Worm (Caenorhabditis elegans): ENCODE results near the gene ZK632.14.
A peak's percentile ranks its signal among the peaks of the same experiment; 100 is the strongest.

Gene ZK632.14

DNA sequence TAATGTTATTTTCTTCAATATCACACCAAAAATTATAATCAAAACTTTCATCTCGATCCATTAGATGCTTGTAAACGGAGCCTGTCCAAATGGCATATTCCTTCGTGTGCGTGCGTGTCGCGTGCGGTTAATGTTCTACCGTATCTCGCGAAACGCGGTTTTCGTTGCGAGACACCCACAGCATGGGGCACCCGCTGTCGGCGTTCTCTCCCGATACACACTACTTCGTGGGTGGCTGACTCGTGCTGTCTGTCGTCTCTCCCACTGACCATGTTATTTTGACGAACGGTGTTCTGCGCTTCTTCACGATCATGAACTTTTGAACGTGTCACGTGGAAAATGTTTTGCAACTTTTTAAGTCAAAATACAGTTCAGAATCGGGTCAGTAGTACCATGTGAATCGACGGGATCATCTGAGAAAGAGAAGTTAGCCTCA, 47.8 kb upstream of the ZK632.14 start:
- TF ChIP-seq snpc-3.4 (tag; optimal IDR thresholded peaks at IDR 0.05) (peak; percentile 55), rec-8 (tag; optimal IDR thresholded peaks at IDR 0.05) (no peak), akir-1 (GFP tag; optimal IDR thresholded peaks at IDR 0.05) (peak; percentile 92), aptf-2 (GFP tag; conservative IDR thresholded peaks at IDR 0.05) (0 out of 2 replicates have a peak, but pooled peaks have one; percentile 40), F22D6.2 (tag; optimal IDR thresholded peaks at IDR 0.05) (peak; percentile 89), nfya-2 (GFP tag; IDR thresholded peaks at IDR 0.05) (0 out of 2 replicates have a peak, but pooled peaks have one; percentile 87), snpc-1.1 (tag; optimal IDR thresholded peaks at IDR 0.05; ENCODE audit: insufficient read depth) (no peak), madf-8 (GFP tag; conservative IDR thresholded peaks at IDR 0.05) (no peak), F49E8.2 (tag; optimal IDR thresholded peaks at IDR 0.05; ENCODE audit: insufficient read depth) (no peak), ztf-18 (tag; optimal IDR thresholded peaks at IDR 0.05) (peak; percentile 82), die-1 (tag; optimal IDR thresholded peaks at IDR 0.05) (peak; percentile 62), ccch-3 (GFP tag; optimal IDR thresholded peaks at IDR 0.05) (peak; percentile 59), F52B5.7 (tag; optimal IDR thresholded peaks at IDR 0.05) (peak; percentile 97), zim-3 (tag; optimal IDR thresholded peaks at IDR 0.05) (peak; percentile 94), sptf-2 (GFP tag; optimal IDR thresholded peaks at IDR 0.05) (peak; percentile 17), B0261.1 (tag; optimal IDR thresholded peaks at IDR 0.05) (peak; percentile 41), F55B11.4 (tag; optimal IDR thresholded peaks at IDR 0.05; ENCODE audit: borderline replicate concordance, insufficient read depth) (no peak), ceh-58 (GFP tag; IDR thresholded peaks at IDR 0.05) (no peak), somi-1 (GFP tag; optimal IDR thresholded peaks at IDR 0.05) (peak; percentile 99), Y53G8AR.9 (GFP tag; conservative IDR thresholded peaks at IDR 0.05) (peak; percentile 98), sea-2 (GFP tag; IDR thresholded peaks at IDR 0.05) (peak; percentile 94), mel-28 (tag; optimal IDR thresholded peaks at IDR 0.05; ENCODE audit: borderline replicate concordance) (peak; percentile 56), F10E7.11 (tag; optimal IDR thresholded peaks at IDR 0.05) (peak; percentile 79), lir-1 (GFP tag; conservative IDR thresholded peaks at IDR 0.05) (peak; percentile 92), ztf-28 (GFP tag; IDR thresholded peaks at IDR 0.05) (peak; percentile 84; the same call in 1 of the 2 replicates), lin-40 (tag; optimal IDR thresholded peaks at IDR 0.05) (peak; percentile 98), lin-54 (GFP tag; optimal IDR thresholded peaks at IDR 0.05) (peak; percentile 95), sdz-38 (tag; optimal IDR thresholded peaks at IDR 0.05) (no peak), ceh-79 (tag; optimal IDR thresholded peaks at IDR 0.05) (peak; percentile 77), ama-1 (optimal IDR thresholded peaks at IDR 0.05) (peak; percentile 90), ama-1 (GFP tag; optimal IDR thresholded peaks at IDR 0.05) (peak in 1 of 2 experiments; percentile 78), rcor-1 (GFP tag; IDR thresholded peaks at IDR 0.05) (peak; percentile 92), let-526 (GFP tag; IDR thresholded peaks at IDR 0.05) (peak; percentile 98), lin-26 (GFP tag; IDR thresholded peaks at IDR 0.05) (peak; percentile 91), K11D2.4 (GFP tag; IDR thresholded peaks at IDR 0.05) (peak; percentile 98), attf-5 (GFP tag; optimal IDR thresholded peaks at IDR 0.05) (peak; percentile 99), B0019.2 (GFP tag; conservative IDR thresholded peaks at IDR 0.05) (peak; percentile 75), ekl-4 (GFP tag; IDR thresholded peaks at IDR 0.05) (peak; percentile 99), bed-2 (GFP tag; IDR thresholded peaks at IDR 0.05) (no peak), hsf-1 (GFP tag; IDR thresholded peaks at IDR 0.05) (peak; percentile 72), egrh-3 (GFP tag; IDR thresholded peaks at IDR 0.05) (peak; percentile 54), ztf-6 (GFP tag; IDR thresholded peaks at IDR 0.05) (peak; percentile 77; the same call in 1 of the 2 replicates), hrde-1 (tag; optimal IDR thresholded peaks at IDR 0.05; ENCODE audit: borderline replicate concordance) (no peak), unc-130 (GFP tag; optimal IDR thresholded peaks at IDR 0.05) (peak; percentile 3), Y56A3A.18 (GFP tag; IDR thresholded peaks at IDR 0.05) (peak; percentile 94), D2030.7 (GFP tag; IDR thresholded peaks at IDR 0.05) (0 out of 2 replicates have a peak, but pooled peaks have one; percentile 16), madf-10 (tag; optimal IDR thresholded peaks at IDR 0.05) (peak; percentile 94), nhr-80 (tag; optimal IDR thresholded peaks at IDR 0.05) (peak; percentile 97)
